Worm (Caenorhabditis elegans) whole organism, mixed stage, embryonic: ENCODE measurements around the gene ugt-42.

Source experiments
- mep-1 ChIP-seq: fragments of 150-350 bp; optimal IDR thresholded peaks from 2 replicates; lab custom pipeline; 2017; ENCODE audit warnings: missing biosample characterization, missing genetic modification reagents, missing genetic modification characterization, inconsistent platforms
- nhr-28 ChIP-seq: fragments of 150-350 bp; optimal IDR thresholded peaks from 2 replicates; lab custom pipeline; 2014; ENCODE audit warnings: missing biosample characterization, missing genetic modification characterization

DNA sequence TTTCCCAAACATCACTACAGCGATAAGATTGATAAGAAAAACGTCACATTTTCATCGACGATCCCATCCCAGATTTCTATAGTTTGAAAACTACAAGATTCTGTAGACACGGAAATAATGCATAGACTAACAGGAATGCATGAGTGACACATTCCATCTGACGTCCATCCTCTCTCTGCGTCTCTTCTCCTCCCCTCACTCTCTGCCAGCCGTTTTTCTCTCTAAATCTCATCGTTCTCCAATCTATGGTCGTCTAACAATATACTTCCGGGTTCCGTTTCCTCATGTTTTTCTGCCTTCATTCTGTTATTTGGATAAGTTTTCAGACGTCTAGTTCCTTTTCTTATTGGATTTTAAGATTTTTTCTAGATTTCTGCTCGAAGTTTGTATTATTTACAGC, 27.9 kb upstream of the ugt-42 start, which contains the start of gene F48G7.4:
- TF ChIP-seq nhr-28 (tag; lab: Kevin White, UChicago) (no peak), mep-1 (no peak)
